ENCODE assay signal across 2 fruit fly cellular contexts in genomic region chr3R:9878026-9878997, dm6.
A peak's percentile ranks its signal among the peaks of the same experiment; 100 is the strongest.
TF ChIP-seq lines count a peak whose summit lies in the region.

No protein-coding gene starts in this region.

- TF ChIP-seq CTCF in whole organism, embryonic (GFP tag; optimal IDR thresholded peaks at IDR 0.05; lab: Kevin White, UChicago) = no peak

TF ChIP-seq in whole organism, embryonic, 481 proteins besides CTCF, POLR2A, EP300 and RAD21 (continues in another document):
- no peak for TF ChIP-seq BtbVII (GFP tag; optimal IDR thresholded peaks at IDR 0.05; lab: Kevin White, UChicago)
- TF ChIP-seq CG1647 (GFP tag; optimal IDR thresholded peaks at IDR 0.05; lab: Kevin White, UChicago) = no peak
- peak; percentile 2 for TF ChIP-seq CG6813 (GFP tag; optimal IDR thresholded peaks at IDR 0.05; lab: Kevin White, UChicago)
- no peak for TF ChIP-seq Xbp1 (GFP tag; optimal IDR thresholded peaks at IDR 0.05; lab: Kevin White, UChicago)
- TF ChIP-seq Bgb (GFP tag; IDR thresholded peaks at IDR 0.05; lab: Robert Waterston, UW; ENCODE audit: partially characterized antibody) = peak; percentile 6; the same call in 1 of the 2 replicates
- peak; percentile 93 for TF ChIP-seq CG13894 (tag; optimal IDR thresholded peaks at IDR 0.05; lab: Kevin White, UChicago)
- no peak for TF ChIP-seq CG4328 (GFP tag; optimal IDR thresholded peaks at IDR 0.05; lab: Kevin White, UChicago)
- TF ChIP-seq CG1233 (GFP tag; optimal IDR thresholded peaks at IDR 0.05; lab: Kevin White, UChicago) = no peak
- TF ChIP-seq CG7372 (GFP tag; IDR thresholded peaks at IDR 0.05; lab: Robert Waterston, UW) = no peak
- no peak for TF ChIP-seq CG11723 (GFP tag; optimal IDR thresholded peaks at IDR 0.05; lab: Kevin White, UChicago)
- no peak for TF ChIP-seq CG13296 (GFP tag; optimal IDR thresholded peaks at IDR 0.05; lab: Kevin White, UChicago)
- TF ChIP-seq CG16863 (GFP tag; optimal IDR thresholded peaks at IDR 0.05; lab: Kevin White, UChicago) = no peak
- peak; percentile 52 for TF ChIP-seq twi (tag; optimal IDR thresholded peaks at IDR 0.05; lab: Kevin White, UChicago)
- TF ChIP-seq crc (GFP tag; optimal IDR thresholded peaks at IDR 0.05; lab: Kevin White, UChicago) = no peak
- TF ChIP-seq sens-2 (GFP tag; IDR thresholded peaks at IDR 0.05; lab: Robert Waterston, UW) = no peak
- no peak for TF ChIP-seq CG15269 (tag; optimal IDR thresholded peaks at IDR 0.05; lab: Kevin White, UChicago)
- TF ChIP-seq sr (GFP tag; IDR thresholded peaks at IDR 0.05; lab: Robert Waterston, UW) = peak; percentile 76
- no peak for TF ChIP-seq crp (GFP tag; optimal IDR thresholded peaks at IDR 0.05; lab: Kevin White, UChicago)
- TF ChIP-seq Mes4 (GFP tag; optimal IDR thresholded peaks at IDR 0.05; lab: Kevin White, UChicago) = no peak
- peak; percentile 8 for TF ChIP-seq her (GFP tag; optimal IDR thresholded peaks at IDR 0.05; lab: Kevin White, UChicago)
- TF ChIP-seq Eip74EF (GFP tag; optimal IDR thresholded peaks at IDR 0.05; lab: Kevin White, UChicago) = peak in 1 of 2 experiments; percentile 61
- peak; percentile 28 for TF ChIP-seq zf30C (GFP tag; optimal IDR thresholded peaks at IDR 0.05; lab: Kevin White, UChicago)
- no peak for TF ChIP-seq CG10431 (GFP tag; optimal IDR thresholded peaks at IDR 0.05; lab: Kevin White, UChicago)
- 0 out of 2 replicates have a peak, but pooled peaks have one; percentile 24 for TF ChIP-seq Rfx (GFP tag; IDR thresholded peaks at IDR 0.05; lab: Robert Waterston, UW)
- no peak for TF ChIP-seq caup (GFP tag; optimal IDR thresholded peaks at IDR 0.05; lab: Kevin White, UChicago; ENCODE audit: severe bottlenecking)
- TF ChIP-seq cg (GFP tag; optimal IDR thresholded peaks at IDR 0.05; lab: Kevin White, UChicago) = peak; percentile 6
- no peak for TF ChIP-seq luna (GFP tag; optimal IDR thresholded peaks at IDR 0.05; lab: Kevin White, UChicago)
- no peak for TF ChIP-seq CG14014 (GFP tag; IDR thresholded peaks at IDR 0.05; lab: Robert Waterston, UW)
- peak; percentile 80 for TF ChIP-seq CG15479 (GFP tag; optimal IDR thresholded peaks at IDR 0.05; lab: Kevin White, UChicago)
- no peak for TF ChIP-seq eyg (GFP tag; optimal IDR thresholded peaks at IDR 0.05; lab: Kevin White, UChicago)
- peak; percentile 81 for TF ChIP-seq Med (GFP tag; lab: Kevin White, UChicago)
- no peak for TF ChIP-seq ttk (GFP tag; IDR thresholded peaks at IDR 0.05; lab: Robert Waterston, UW)
- no peak for TF ChIP-seq CG43689 (GFP tag; IDR thresholded peaks at IDR 0.05; lab: Robert Waterston, UW)
- no peak for TF ChIP-seq hbn (GFP tag; IDR thresholded peaks at IDR 0.05; lab: Robert Waterston, UW; ENCODE audit: partially characterized antibody)
- TF ChIP-seq eve (GFP tag; optimal IDR thresholded peaks at IDR 0.05; lab: Kevin White, UChicago) = peak in 1 of 2 experiments; percentile 70
- no peak for TF ChIP-seq CG32772 (GFP tag; IDR thresholded peaks at IDR 0.05; lab: Robert Waterston, UW)
- no peak for TF ChIP-seq HHEX (GFP tag; optimal IDR thresholded peaks at IDR 0.05; lab: Kevin White, UChicago)
- no peak for TF ChIP-seq Hr51 (GFP tag; optimal IDR thresholded peaks at IDR 0.05; lab: Kevin White, UChicago)
- peak; percentile 63 for TF ChIP-seq grn (GFP tag; optimal IDR thresholded peaks at IDR 0.05; lab: Kevin White, UChicago)
- no peak for TF ChIP-seq lbe (GFP tag; optimal IDR thresholded peaks at IDR 0.05; lab: Kevin White, UChicago)
- TF ChIP-seq Side (GFP tag; optimal IDR thresholded peaks at IDR 0.05; lab: Kevin White, UChicago) = no peak
- TF ChIP-seq Nf-YA (GFP tag; IDR thresholded peaks at IDR 0.05; lab: Robert Waterston, UW) = no peak
- TF ChIP-seq so (GFP tag; IDR thresholded peaks at IDR 0.05; lab: Robert Waterston, UW) = peak; percentile 80; the same call in 2 of the 3 replicates
- peak; percentile 67 for TF ChIP-seq abd-A (tag; optimal IDR thresholded peaks at IDR 0.05; lab: Kevin White, UChicago)
- TF ChIP-seq sd (tag; optimal IDR thresholded peaks at IDR 0.05; lab: Kevin White, UChicago) = peak; percentile 52
- TF ChIP-seq CG4360 (GFP tag; IDR thresholded peaks at IDR 0.05; lab: Robert Waterston, UW) = peak; percentile 49

TF ChIP-seq in whole organism, prepupa, 60 proteins besides CTCF, POLR2A, EP300 and RAD21:
- TF ChIP-seq fkh (GFP tag; optimal IDR thresholded peaks at IDR 0.05; lab: Kevin White, UChicago) (peak; percentile 9), Eip78C (GFP tag; lab: Kevin White, UChicago) (peak; percentile 32), Sox102F (GFP tag; optimal IDR thresholded peaks at IDR 0.05; lab: Kevin White, UChicago) (no peak), Hr38 (GFP tag; optimal IDR thresholded peaks at IDR 0.05; lab: Kevin White, UChicago) (no peak), Hr39 (GFP tag; optimal IDR thresholded peaks at IDR 0.05; lab: Kevin White, UChicago) (no peak), topi (GFP tag; optimal IDR thresholded peaks at IDR 0.05; lab: Kevin White, UChicago) (no peak), Ets96B (tag; optimal IDR thresholded peaks at IDR 0.05; lab: Kevin White, UChicago) (no peak), Gug (GFP tag; IDR thresholded peaks at IDR 0.05; lab: Robert Waterston, UW) (no peak), acj6 (GFP tag; optimal IDR thresholded peaks at IDR 0.05; lab: Kevin White, UChicago) (no peak), Blimp-1 (GFP tag; optimal IDR thresholded peaks at IDR 0.05; lab: Kevin White, UChicago) (no peak), spab (GFP tag; optimal IDR thresholded peaks at IDR 0.05; lab: Kevin White, UChicago) (no peak)
